Fruit fly (Drosophila melanogaster): ENCODE measurements around the gene Bdbt.

Gene Bdbt

dm6 chr3R:21127352-21127985, 8.8 kb upstream of the Bdbt start, which contains the start of the genes slmb and CG5793 (continued):
- TF ChIP-seq CG6175 (GFP tag; IDR thresholded peaks at IDR 0.05) (no peak), CG10267 (tag; optimal IDR thresholded peaks at IDR 0.05) (peak; percentile 94), az2 (GFP tag; optimal IDR thresholded peaks at IDR 0.05) (peak; percentile 31), Jarid2 (GFP tag; optimal IDR thresholded peaks at IDR 0.05) (no peak), CG14014 (GFP tag; IDR thresholded peaks at IDR 0.05) (0 out of 2 replicates have a peak, but pooled peaks have one; percentile 32), CG4730 (GFP tag; IDR thresholded peaks at IDR 0.05) (no peak), dan (GFP tag; IDR thresholded peaks at IDR 0.05) (no peak), Ssrp (tag; optimal IDR thresholded peaks at IDR 0.05) (no peak), CG6854 (GFP tag; optimal IDR thresholded peaks at IDR 0.05) (no peak), CG8281 (tag; optimal IDR thresholded peaks at IDR 0.05) (no peak), pb (GFP tag; optimal IDR thresholded peaks at IDR 0.05) (no peak), Dek (tag; optimal IDR thresholded peaks at IDR 0.05) (no peak), CG11247 (GFP tag; IDR thresholded peaks at IDR 0.05) (0 out of 2 replicates have a peak, but pooled peaks have one; percentile 10), Ptx1 (GFP tag; IDR thresholded peaks at IDR 0.05) (0 out of 2 replicates have a peak, but pooled peaks have one; percentile 26), CG16815 (GFP tag; optimal IDR thresholded peaks at IDR 0.05) (no peak), onecut (GFP tag; IDR thresholded peaks at IDR 0.05) (no peak), CG10959 (GFP tag; IDR thresholded peaks at IDR 0.05) (no peak), CG8765 (GFP tag; IDR thresholded peaks at IDR 0.05) (no peak), CG17568 (GFP tag; optimal IDR thresholded peaks at IDR 0.05) (no peak), CG7839 (tag; optimal IDR thresholded peaks at IDR 0.05) (no peak), CG6689 (GFP tag; IDR thresholded peaks at IDR 0.05) (no peak), CG4328 (GFP tag; optimal IDR thresholded peaks at IDR 0.05) (peak; percentile 33), Hey (tag; optimal IDR thresholded peaks at IDR 0.05) (no peak), CG4360 (GFP tag; IDR thresholded peaks at IDR 0.05) (no peak), CG34376 (GFP tag; optimal IDR thresholded peaks at IDR 0.05) (peak; percentile 91), eyg (GFP tag; optimal IDR thresholded peaks at IDR 0.05) (peak; percentile 37), mam (GFP tag; optimal IDR thresholded peaks at IDR 0.05) (peak; percentile 74), gfzf (GFP tag; optimal IDR thresholded peaks at IDR 0.05) (peak; percentile 85), lmd (GFP tag; IDR thresholded peaks at IDR 0.05) (peak; percentile 8; the same call in 1 of the 2 replicates), CG13894 (tag; optimal IDR thresholded peaks at IDR 0.05) (no peak), H2.0 (GFP tag; IDR thresholded peaks at IDR 0.05) (no peak), CG15479 (GFP tag; optimal IDR thresholded peaks at IDR 0.05) (peak; percentile 0), Lhr (GFP tag; optimal IDR thresholded peaks at IDR 0.05) (peak; percentile 62), CG2678 (tag; optimal IDR thresholded peaks at IDR 0.05) (no peak), CG43689 (GFP tag; IDR thresholded peaks at IDR 0.05) (no peak), Adf1 (GFP tag; IDR thresholded peaks at IDR 0.05) (no peak), Fer1 (GFP tag; optimal IDR thresholded peaks at IDR 0.05) (no peak), fd96Cb (tag; optimal IDR thresholded peaks at IDR 0.05) (peak; percentile 15), so (GFP tag; IDR thresholded peaks at IDR 0.05) (no peak), Deaf1 (tag; optimal IDR thresholded peaks at IDR 0.05) (no peak), Dref (GFP tag; IDR thresholded peaks at IDR 0.05) (peak; percentile 77), Xbp1 (GFP tag; optimal IDR thresholded peaks at IDR 0.05) (peak; percentile 65), row (GFP tag; IDR thresholded peaks at IDR 0.05) (peak; percentile 59), cad (GFP tag; optimal IDR thresholded peaks at IDR 0.05) (no peak), CG32532 (GFP tag; IDR thresholded peaks at IDR 0.05) (0 out of 2 replicates have a peak, but pooled peaks have one; percentile 47), CG17186 (GFP tag; optimal IDR thresholded peaks at IDR 0.05) (peak; percentile 68), cg (GFP tag; optimal IDR thresholded peaks at IDR 0.05) (no peak), bowl (GFP tag; IDR thresholded peaks at IDR 0.05) (no peak), croc (GFP tag; conservative IDR thresholded peaks at IDR 0.05) (no peak), CG14965 (GFP tag; optimal IDR thresholded peaks at IDR 0.05; ENCODE audit: borderline replicate concordance) (no peak), Sin3A (optimal IDR thresholded peaks at IDR 0.05) (peak; percentile 94)
